Worm (Caenorhabditis elegans) whole organism, late embryonic: ENCODE data around the gene T13C2.2.

Experiments used
- K02D7.2 ChIP-seq: sonication (generic microtip); optimal IDR thresholded peaks from 2 replicates; lab custom pipeline; 2017; ENCODE audit warnings: mild to moderate bottlenecking, missing genetic modification characterization, missing compliant biosample characterization
- Y22D7AL.16 ChIP-seq: sonication (generic microtip); optimal IDR thresholded peaks from 2 replicates; lab custom pipeline; 2016; ENCODE audit warnings: missing genetic modification characterization, missing compliant biosample characterization
- ahr-1 ChIP-seq: sonication (generic microtip); optimal IDR thresholded peaks from 2 replicates; lab custom pipeline; 2016; ENCODE audit warnings: missing genetic modification characterization, missing compliant biosample characterization
- ceh-14 ChIP-seq: sonication (generic microtip); optimal IDR thresholded peaks from 2 replicates; lab custom pipeline; 2016; ENCODE audit warnings: missing genotype, missing genetic modification characterization, missing compliant biosample characterization
- ceh-18 ChIP-seq: sonication (generic microtip); optimal IDR thresholded peaks from 2 replicates; lab custom pipeline; 2016; ENCODE audit warnings: missing genetic modification characterization, missing compliant biosample characterization
- ceh-24 ChIP-seq: sonication (generic microtip); optimal IDR thresholded peaks from 2 replicates; lab custom pipeline; 2016; ENCODE audit warnings: mild to moderate bottlenecking, missing genetic modification characterization, missing compliant biosample characterization
- ceh-30 ChIP-seq: fragments of 150-350 bp; optimal IDR thresholded peaks from 2 replicates; lab custom pipeline; 2014; ENCODE audit warnings: missing biosample characterization, missing genetic modification characterization
- ceh-31 ChIP-seq: sonication (generic microtip); optimal IDR thresholded peaks from 2 replicates; lab custom pipeline; 2016; ENCODE audit warnings: missing genetic modification characterization, missing compliant biosample characterization
- ceh-34 ChIP-seq: sonication (generic microtip); optimal IDR thresholded peaks from 2 replicates; lab custom pipeline; 2016; ENCODE audit warnings: mild to moderate bottlenecking, missing genetic modification characterization, missing compliant biosample characterization
- ceh-9 ChIP-seq: sonication (generic microtip); optimal IDR thresholded peaks from 2 replicates; lab custom pipeline; 2016; ENCODE audit warnings: mild to moderate bottlenecking, missing genetic modification characterization, inconsistent platforms, missing compliant biosample characterization
- dve-1 ChIP-seq: sonication (generic microtip); optimal IDR thresholded peaks from 2 replicates; lab custom pipeline; 2017; ENCODE audit warnings: antibody characterized with exemption, mild to moderate bottlenecking, missing genetic modification characterization, missing compliant biosample characterization
- elt-2 ChIP-seq: sonication (generic microtip); optimal IDR thresholded peaks from 2 replicates; lab custom pipeline; 2016; ENCODE audit warnings: missing genetic modification reagents, missing genetic modification characterization, missing compliant biosample characterization
- eyg-1 ChIP-seq: sonication (generic microtip); optimal IDR thresholded peaks from 2 replicates; lab custom pipeline; 2016; ENCODE audit warnings: missing genotype, missing genetic modification characterization, missing compliant biosample characterization
- fax-1 ChIP-seq: sonication (generic microtip); optimal IDR thresholded peaks from 2 replicates; lab custom pipeline; 2016; ENCODE audit warnings: missing genotype, missing genetic modification characterization, missing compliant biosample characterization
- fkh-10 ChIP-seq: fragments of 150-350 bp; optimal IDR thresholded peaks from 2 replicates; lab custom pipeline; 2014; ENCODE audit warnings: missing biosample characterization, missing genetic modification reagents, missing genetic modification characterization
- fkh-6 ChIP-seq: sonication (generic microtip); optimal IDR thresholded peaks from 2 replicates; lab custom pipeline; 2016; ENCODE audit warnings: missing genetic modification characterization, missing compliant biosample characterization
- gmeb-2 ChIP-seq: sonication (generic microtip); optimal IDR thresholded peaks from 2 replicates; lab custom pipeline; 2016; ENCODE audit warnings: missing genetic modification characterization, inconsistent platforms, missing compliant biosample characterization
- hlh-13 ChIP-seq: fragments of 200-800 bp; sonication (Bioruptor generic); optimal IDR thresholded peaks from 2 replicates; lab custom pipeline; 2018; ENCODE audit warnings: mild to moderate bottlenecking, missing genetic modification characterization, missing compliant biosample characterization
- hlh-15 ChIP-seq: sonication (generic microtip); optimal IDR thresholded peaks from 2 replicates; lab custom pipeline; 2016; ENCODE audit warnings: missing genetic modification characterization, missing compliant biosample characterization
- hlh-30 ChIP-seq: sonication (generic microtip); optimal IDR thresholded peaks from 2 replicates; lab custom pipeline; 2017; ENCODE audit warnings: antibody characterized with exemption, missing genetic modification characterization, missing compliant biosample characterization; ENCODE audit not compliant: insufficient read depth
- hlh-8 ChIP-seq: sonication (generic microtip); optimal IDR thresholded peaks from 2 replicates; lab custom pipeline; 2016; ENCODE audit warnings: missing genotype, missing genetic modification characterization, missing compliant biosample characterization
- lim-6 ChIP-seq: sonication (generic microtip); optimal IDR thresholded peaks from 2 replicates; lab custom pipeline; 2016; ENCODE audit warnings: missing genetic modification characterization, missing compliant biosample characterization
- lin-11 ChIP-seq: fragments of 200-800 bp; sonication (Bioruptor generic); optimal IDR thresholded peaks from 2 replicates; lab custom pipeline; 2018; ENCODE audit warnings: mild to moderate bottlenecking, missing genetic modification characterization, missing compliant biosample characterization
- nfya-1 ChIP-seq: sonication (generic microtip); optimal IDR thresholded peaks from 2 replicates; lab custom pipeline; 2017; ENCODE audit warnings: missing genetic modification characterization, mild to moderate bottlenecking, missing compliant biosample characterization, antibody characterized with exemption, moderate library complexity
- nhr-11 ChIP-seq: fragments of 150-350 bp; optimal IDR thresholded peaks from 2 replicates; lab custom pipeline; 2014; ENCODE audit warnings: missing biosample characterization, missing genetic modification characterization
- nhr-232 ChIP-seq: sonication (generic microtip); optimal IDR thresholded peaks from 2 replicates; lab custom pipeline; 2016; ENCODE audit warnings: missing genetic modification characterization, missing compliant biosample characterization
- npax-4 ChIP-seq: sonication (generic microtip); optimal IDR thresholded peaks from 2 replicates; lab custom pipeline; 2016; ENCODE audit warnings: missing genetic modification characterization, missing compliant biosample characterization
- odd-2 ChIP-seq: sonication (generic microtip); optimal IDR thresholded peaks from 2 replicates; lab custom pipeline; 2017; ENCODE audit warnings: antibody characterized with exemption, mild to moderate bottlenecking, missing genetic modification characterization, missing compliant biosample characterization
- pag-3 ChIP-seq: sonication (generic microtip); optimal IDR thresholded peaks from 2 replicates; lab custom pipeline; 2016; ENCODE audit warnings: missing compliant biosample characterization, missing genetic modification characterization, borderline replicate concordance
- pax-1 ChIP-seq: fragments of 150-350 bp; optimal IDR thresholded peaks from 2 replicates; lab custom pipeline; 2014; ENCODE audit warnings: missing biosample characterization, missing genetic modification characterization
- pha-4 ChIP-seq: fragments of 150-350 bp; optimal IDR thresholded peaks from 2 replicates; lab custom pipeline; 2018; ENCODE audit warnings: missing biosample characterization, missing genetic modification reagents, missing genetic modification characterization
- pqm-1 ChIP-seq: sonication (generic microtip); optimal IDR thresholded peaks from 2 replicates; lab custom pipeline; 2016; ENCODE audit warnings: missing genetic modification characterization, missing compliant biosample characterization
- ref-2 ChIP-seq: sonication (generic microtip); optimal IDR thresholded peaks from 2 replicates; lab custom pipeline; 2016; ENCODE audit warnings: missing genetic modification characterization, missing compliant biosample characterization
- sdc-2 ChIP-seq: sonication (generic microtip); optimal IDR thresholded peaks from 2 replicates; lab custom pipeline; 2016; ENCODE audit warnings: missing genotype, missing genetic modification characterization, missing compliant biosample characterization
- sox-4 ChIP-seq: sonication (generic microtip); optimal IDR thresholded peaks from 2 replicates; lab custom pipeline; 2017; ENCODE audit warnings: mild to moderate bottlenecking, missing genetic modification characterization, inconsistent platforms, missing compliant biosample characterization
- syd-9 ChIP-seq: sonication (generic microtip); optimal IDR thresholded peaks from 2 replicates; lab custom pipeline; 2016; ENCODE audit warnings: mild to moderate bottlenecking, missing genetic modification characterization, moderate library complexity, missing compliant biosample characterization
- tbx-2 ChIP-seq: sonication (generic microtip); optimal IDR thresholded peaks from 2 replicates; lab custom pipeline; 2016; ENCODE audit warnings: missing genetic modification characterization, missing compliant biosample characterization
- tbx-7 ChIP-seq: sonication (generic microtip); optimal IDR thresholded peaks from 2 replicates; lab custom pipeline; 2016; ENCODE audit warnings: missing genotype, missing genetic modification characterization, missing compliant biosample characterization
- unc-42 ChIP-seq: sonication (generic microtip); optimal IDR thresholded peaks from 2 replicates; lab custom pipeline; 2016; ENCODE audit warnings: missing genotype, missing genetic modification characterization, missing compliant biosample characterization
- unc-55 ChIP-seq: sonication (generic microtip); optimal IDR thresholded peaks from 2 replicates; lab custom pipeline; 2017; ENCODE audit warnings: missing biosample characterization, missing genetic modification reagents, missing genetic modification characterization
- unc-86 ChIP-seq: sonication (generic microtip); optimal IDR thresholded peaks from 2 replicates; lab custom pipeline; 2016; ENCODE audit warnings: missing genetic modification characterization, missing compliant biosample characterization

Gene T13C2.2

ce11 chrII:6791891-6792290, at the start of gene T13C2.2:
Gene T13C2.2 (plus strand): TSS chrII:6792191.
- no peak for TF ChIP-seq odd-2 (tag; lab: Kevin White, UChicago)
- TF ChIP-seq Y22D7AL.16 (tag; lab: Kevin White, UChicago) = no peak
- no peak for TF ChIP-seq hlh-13 (GFP tag; lab: Kevin White, UChicago)
- no peak for TF ChIP-seq nhr-232
- no peak for TF ChIP-seq elt-2 (tag; lab: Kevin White, UChicago)

- TF ChIP-seq fkh-10 = no peak
- no peak for TF ChIP-seq unc-55 (GFP tag; lab: Kevin White, UChicago)
- no peak for TF ChIP-seq fax-1 (tag; lab: Kevin White, UChicago)
- no peak for TF ChIP-seq odd-2 (tag; lab: Kevin White, UChicago)
- no peak for TF ChIP-seq tbx-2 (tag; lab: Kevin White, UChicago)
- no peak for TF ChIP-seq tbx-7 (tag; lab: Kevin White, UChicago)
- TF ChIP-seq ceh-9 (tag; lab: Kevin White, UChicago) = no peak
- TF ChIP-seq ceh-24 (tag; lab: Kevin White, UChicago) = no peak
- TF ChIP-seq pha-4 (tag; lab: Kevin White, UChicago) = no peak
- TF ChIP-seq ceh-34 (tag; lab: Kevin White, UChicago) = no peak
- no peak for TF ChIP-seq hlh-8 (tag; lab: Kevin White, UChicago)
- TF ChIP-seq K02D7.2 (tag; lab: Kevin White, UChicago) = no peak
- TF ChIP-seq hlh-13 (GFP tag; lab: Kevin White, UChicago) = no peak
- no peak for TF ChIP-seq ceh-31 (tag; lab: Kevin White, UChicago)
- TF ChIP-seq ceh-14 (tag; lab: Kevin White, UChicago) = no peak
- TF ChIP-seq ceh-18 (tag; lab: Kevin White, UChicago) = no peak
- TF ChIP-seq pax-1 (tag; lab: Kevin White, UChicago) = no peak
Observed at ce11 chrII:6742614-6743013, 49.4 kb upstream of the T13C2.2 start, which contains the start of gene F41G3.6. Gene F41G3.6 (plus strand): TSS chrII:6742914.

ce11 chrII:6744648-6745047, 47.3 kb upstream of the T13C2.2 start, which contains the start of gene ins-15:
Gene ins-15 (minus strand): TSS chrII:6744748.
- TF ChIP-seq unc-42 (tag; lab: Kevin White, UChicago) (no peak), fkh-6 (no peak), nhr-11 (tag; lab: Kevin White, UChicago) (no peak), sox-4 (no peak), Y22D7AL.16 (tag; lab: Kevin White, UChicago) (no peak), ceh-9 (tag; lab: Kevin White, UChicago) (no peak), ceh-30 (tag; lab: Kevin White, UChicago) (no peak)
- TF ChIP-seq, all 69 proteins: peak for 0

ce11 chrII:6745783-6746182, 46.2 kb upstream of the T13C2.2 start, which contains the start of gene ins-14:
Gene ins-14 (minus strand): TSS chrII:6745814.
- TF ChIP-seq ref-2 (tag; lab: Kevin White, UChicago) (no peak), sox-4 (no peak), syd-9 (tag; lab: Kevin White, UChicago) (no peak), npax-4 (no peak), ceh-31 (tag; lab: Kevin White, UChicago) (no peak), unc-86 (tag; lab: Kevin White, UChicago) (no peak), nfya-1 (no peak), eyg-1 (tag; lab: Kevin White, UChicago) (no peak)
- TF ChIP-seq, all 69 proteins: peak for 0

- TF ChIP-seq pag-3 (tag; lab: Kevin White, UChicago) (no peak), unc-86 (tag; lab: Kevin White, UChicago) (no peak), hlh-15 (tag; lab: Kevin White, UChicago) (no peak), pha-4 (tag; lab: Kevin White, UChicago) (no peak), pqm-1 (tag; lab: Kevin White, UChicago) (no peak), dve-1 (no peak), sdc-2 (tag; lab: Kevin White, UChicago) (no peak), tbx-7 (tag; lab: Kevin White, UChicago) (no peak), ceh-34 (tag; lab: Kevin White, UChicago) (no peak), hlh-30 (tag; lab: Kevin White, UChicago) (no peak), lim-6 (tag; lab: Kevin White, UChicago) (no peak), fax-1 (tag; lab: Kevin White, UChicago) (no peak), lin-11 (tag; lab: Kevin White, UChicago) (no peak), gmeb-2 (tag; lab: Kevin White, UChicago) (no peak), ahr-1 (tag; lab: Kevin White, UChicago) (no peak)
Observed at ce11 chrII:6746404-6746803, 45.6 kb upstream of the T13C2.2 start, which contains the start of gene F41G3.5. Gene F41G3.5 (plus strand): TSS chrII:6746704.
